Worm (Caenorhabditis elegans) whole organism, young adult: ENCODE measurements around the gene hsp-3.

Source experiments
- B0035.1 ChIP-seq: sonication (generic microtip); optimal IDR thresholded peaks from 2 replicates; lab custom pipeline; 2016; ENCODE audit warnings: missing genetic modification characterization, mild to moderate bottlenecking, missing compliant biosample characterization, missing genotype, missing genetic modification reagents
- B0261.1 ChIP-seq: sonication (generic microtip); optimal IDR thresholded peaks from 2 replicates; lab custom pipeline; 2016; ENCODE audit warnings: mild to moderate bottlenecking, missing genetic modification characterization, moderate library complexity, missing compliant biosample characterization
- F33H1.4 ChIP-seq: fragments of 200-800 bp; sonication (Bioruptor generic); IDR thresholded peaks from 2 replicates; pipeline ENCODE4 v1.3.6; 2022; ENCODE audit warnings: missing genetic modification reagents, missing genetic modification characterization, missing compliant biosample characterization
- ama-1 ChIP-seq, 3 experiments: fragments of 150-350 bp in 1 of 3; sonication (generic microtip) in 2 of 3; optimal IDR thresholded peaks; 2 replicates each; lab custom pipeline; 2014 to 2018; ENCODE audit warnings: missing biosample characterization in 2 of 3, missing genetic modification characterization in 2 of 3, missing genetic modification reagents in 2 of 3
- ceh-100 ChIP-seq: fragments of 200-800 bp; sonication (Bioruptor generic); IDR thresholded peaks from 2 replicates; pipeline ENCODE4 v1.3.6; 2022; ENCODE audit warnings: missing genetic modification reagents, missing genetic modification characterization, missing compliant biosample characterization
- ceh-91 ChIP-seq: fragments of 200-800 bp; sonication (Bioruptor generic); IDR thresholded peaks from 2 replicates; pipeline ENCODE4 v1.3.6; 2022; ENCODE audit warnings: missing genetic modification reagents, missing genetic modification characterization, missing compliant biosample characterization
- lin-54 ChIP-seq: fragments of 200-800 bp; sonication (Bioruptor generic); optimal IDR thresholded peaks from 2 replicates; lab custom pipeline; 2018; ENCODE audit warnings: mild to moderate bottlenecking, missing genetic modification characterization, missing compliant biosample characterization
- rec-8 ChIP-seq, 2 experiments: sonication (generic microtip); optimal IDR thresholded peaks; 2 replicates each; lab custom pipeline; 2016; ENCODE audit warnings: mild to moderate bottlenecking in 2 of 2, missing genetic modification characterization in 2 of 2, missing genetic modification reagents in 2 of 2, missing genotype in 2 of 2, missing biosample characterization in 1 of 2, missing compliant biosample characterization in 1 of 2, moderate library complexity in 1 of 2
- unc-62 ChIP-seq: fragments of 150-350 bp; optimal IDR thresholded peaks from 2 replicates; lab custom pipeline; 2014; ENCODE audit warnings: missing biosample characterization, missing genetic modification reagents, missing genetic modification characterization
- ztf-26 ChIP-seq: sonication (generic microtip); optimal IDR thresholded peaks from 2 replicates; lab custom pipeline; 2017; ENCODE audit warnings: missing genetic modification characterization, missing compliant biosample characterization

ce11 chrX:6050849-6051248 is 41.1 kb downstream of the hsp-3 start:
- TF ChIP-seq ztf-26 = no peak
- TF ChIP-seq ceh-91 (GFP tag; lab: Robert Waterston, UW) = no peak
- no peak for TF ChIP-seq F33H1.4 (GFP tag; lab: Robert Waterston, UW)
- no peak for TF ChIP-seq ama-1 (optimal IDR thresholded peaks at IDR 0.05; lab: Kevin White, UChicago)
- no peak for TF ChIP-seq ama-1 (GFP tag; optimal IDR thresholded peaks at IDR 0.05; lab: Kevin White, UChicago)
- TF ChIP-seq unc-62 (GFP tag; lab: Kevin White, UChicago) = no peak
- no peak for TF ChIP-seq rec-8 (tag; optimal IDR thresholded peaks at IDR 0.05; lab: Kevin White, UChicago)
- no peak for TF ChIP-seq B0035.1
- TF ChIP-seq lin-54 (GFP tag; lab: Kevin White, UChicago) = no peak
- no peak for TF ChIP-seq B0261.1 (tag; lab: Kevin White, UChicago)
- TF ChIP-seq ceh-100 (GFP tag; lab: Robert Waterston, UW) = no peak
